Fruit fly (Drosophila melanogaster) whole organism, embryonic: ENCODE measurements around the gene CG43895.

Source experiments
- Abd-B ChIP-seq: fragments of 200-800 bp; sonication (Bioruptor generic); optimal IDR thresholded peaks from 2 replicates; lab custom pipeline; 2018; ENCODE audit warnings: missing biosample characterization, mild to moderate bottlenecking, missing genetic modification characterization, moderate library complexity
- Awh ChIP-seq: fragments of 200-800 bp; sonication (Bioruptor generic); IDR thresholded peaks from 2 replicates; pipeline ENCODE4, ENCODE4 v1.3.6; 2022; ENCODE audit warnings: missing biosample characterization, missing genetic modification characterization
- CG10543 ChIP-seq: fragments of 200-800 bp; sonication (Bioruptor generic); optimal IDR thresholded peaks from 3 replicates; lab custom pipeline; 2017; ENCODE audit warnings: missing biosample characterization, mild to moderate bottlenecking, missing genetic modification characterization, moderate library complexity
- CG10979 ChIP-seq: fragments of 200-800 bp; sonication (Bioruptor generic); optimal IDR thresholded peaks from 2 replicates; lab custom pipeline; 2018; ENCODE audit warnings: missing biosample characterization, mild to moderate bottlenecking, missing genetic modification characterization, moderate library complexity
- CG11085 ChIP-seq: fragments of 200-800 bp; sonication (Bioruptor generic); IDR thresholded peaks from 2 replicates; pipeline ENCODE4 v1.3.6; 2022; ENCODE audit warnings: missing biosample characterization, missing genetic modification characterization
- CG11456 ChIP-seq: fragments of 200-800 bp; sonication (Bioruptor generic); IDR thresholded peaks from 3 replicates; pipeline ENCODE4 v1.3.6; 2022; ENCODE audit warnings: missing biosample characterization, missing genetic modification characterization
- CG11695 ChIP-seq: fragments of 200-800 bp; sonication (Bioruptor generic); IDR thresholded peaks from 3 replicates; pipeline ENCODE4 v1.3.6; 2022; ENCODE audit warnings: missing biosample characterization, missing genetic modification characterization
- CG12155 ChIP-seq: fragments of 200-800 bp; sonication (Bioruptor generic); optimal IDR thresholded peaks from 3 replicates; lab custom pipeline; 2016; ENCODE audit warnings: missing biosample characterization, missing genetic modification characterization
- CG14014 ChIP-seq: fragments of 200-800 bp; sonication (Bioruptor generic); IDR thresholded peaks from 2 replicates; pipeline ENCODE4 v1.3.6; 2022; ENCODE audit warnings: missing biosample characterization, missing genetic modification characterization
- CG14710 ChIP-seq: fragments of 200-800 bp; sonication (Bioruptor generic); optimal IDR thresholded peaks from 3 replicates; lab custom pipeline; 2019; ENCODE audit warnings: missing biosample characterization, mild to moderate bottlenecking, missing genetic modification characterization, moderate library complexity
- CG1602 ChIP-seq: fragments of 200-800 bp; sonication (Bioruptor generic); optimal IDR thresholded peaks from 3 replicates; lab custom pipeline; 2016; ENCODE audit warnings: missing biosample characterization, missing genetic modification characterization
- CG1603 ChIP-seq: fragments of 200-800 bp; sonication (Bioruptor generic); optimal IDR thresholded peaks from 2 replicates; lab custom pipeline; 2019; ENCODE audit warnings: missing biosample characterization, mild to moderate bottlenecking, missing genetic modification characterization, moderate library complexity
- CG16815 ChIP-seq: fragments of 200-800 bp; sonication (Bioruptor generic); optimal IDR thresholded peaks from 3 replicates; lab custom pipeline; 2017; ENCODE audit warnings: missing biosample characterization, mild to moderate bottlenecking, missing genetic modification characterization
- CG17612 ChIP-seq: fragments of 200-800 bp; sonication (Bioruptor generic); IDR thresholded peaks from 2 replicates; pipeline ENCODE4 v1.3.6; 2022; ENCODE audit warnings: missing biosample characterization, missing genetic modification characterization
- CG30020 ChIP-seq: fragments of 200-800 bp; optimal IDR thresholded peaks from 2 replicates; lab custom pipeline; 2019; ENCODE audit warnings: missing biosample characterization, mild to moderate bottlenecking, missing genetic modification characterization, moderate library complexity
- CG3065 ChIP-seq: fragments of 200-800 bp; sonication (Bioruptor generic); optimal IDR thresholded peaks from 2 replicates; lab custom pipeline; 2016; ENCODE audit warnings: missing biosample characterization, missing genetic modification characterization
- CG3281 ChIP-seq: fragments of 200-800 bp; sonication (Bioruptor generic); optimal IDR thresholded peaks from 3 replicates; lab custom pipeline; 2017; ENCODE audit warnings: missing biosample characterization, mild to moderate bottlenecking, missing genetic modification characterization
- CG3407 ChIP-seq: fragments of 200-800 bp; sonication (Bioruptor generic); optimal IDR thresholded peaks from 2 replicates; lab custom pipeline; 2018; ENCODE audit warnings: missing biosample characterization, mild to moderate bottlenecking, missing genetic modification characterization
- CG7556 ChIP-seq: fragments of 200-800 bp; sonication (Bioruptor generic); optimal IDR thresholded peaks from 2 replicates; lab custom pipeline; 2017; ENCODE audit warnings: missing biosample characterization, mild to moderate bottlenecking, missing genetic modification characterization
- D19A ChIP-seq: fragments of 200-800 bp; optimal IDR thresholded peaks from 3 replicates; lab custom pipeline; 2019; ENCODE audit warnings: missing biosample characterization, mild to moderate bottlenecking, missing genetic modification characterization, moderate library complexity
- Dll ChIP-seq: fragments of 200-800 bp; sonication (Bioruptor generic); IDR thresholded peaks from 4 replicates; pipeline ENCODE4 v1.3.6; 2022; ENCODE audit warnings: missing biosample characterization, missing genetic modification characterization; ENCODE audit not compliant: partially characterized antibody
- Dp ChIP-seq: fragments of 200-800 bp; sonication (Bioruptor generic); optimal IDR thresholded peaks from 2 replicates; lab custom pipeline; 2018; ENCODE audit warnings: missing biosample characterization, mild to moderate bottlenecking, missing genetic modification characterization, moderate library complexity
- E2f1 ChIP-seq: fragments of 200-800 bp; sonication (Bioruptor generic); IDR thresholded peaks from 2 replicates; pipeline ENCODE4 v1.3.6; 2022; ENCODE audit warnings: missing biosample characterization, missing genetic modification characterization
- HLH54F ChIP-seq: fragments of 200-800 bp; sonication (Bioruptor generic); optimal IDR thresholded peaks from 3 replicates; lab custom pipeline; 2016; ENCODE audit warnings: missing biosample characterization, missing genetic modification characterization
- Hand ChIP-seq: fragments of 200-800 bp; sonication (Bioruptor generic); optimal IDR thresholded peaks from 2 replicates; lab custom pipeline; 2017; ENCODE audit warnings: mild to moderate bottlenecking, missing biosample characterization, missing genetic modification reagents, missing genetic modification characterization
- HmgD ChIP-seq: fragments of 200-800 bp; sonication (Bioruptor generic); optimal IDR thresholded peaks from 3 replicates; lab custom pipeline; 2016; ENCODE audit warnings: missing biosample characterization, missing genetic modification characterization
- Jarid2 ChIP-seq: fragments of 200-800 bp; sonication (Bioruptor generic); optimal IDR thresholded peaks from 3 replicates; lab custom pipeline; 2017; ENCODE audit warnings: mild to moderate bottlenecking, missing biosample characterization, missing genetic modification reagents, missing genetic modification characterization
- Mad ChIP-seq: fragments of 200-800 bp; sonication (Bioruptor generic); optimal IDR thresholded peaks from 2 replicates; lab custom pipeline; 2016; ENCODE audit warnings: missing biosample characterization, missing genetic modification characterization
- Max ChIP-seq: fragments of 200-800 bp; sonication (Bioruptor generic); optimal IDR thresholded peaks from 2 replicates; lab custom pipeline; 2016; ENCODE audit warnings: missing biosample characterization, mild to moderate bottlenecking, missing genetic modification characterization
- Optix ChIP-seq: fragments of 200-800 bp; sonication (Bioruptor generic); IDR thresholded peaks from 3 replicates; pipeline ENCODE4 v1.3.6; 2022; ENCODE audit warnings: missing biosample characterization, missing genetic modification characterization
- Sox100B ChIP-seq: fragments of 200-800 bp; sonication (Bioruptor generic); optimal IDR thresholded peaks from 3 replicates; lab custom pipeline; 2018; ENCODE audit warnings: missing biosample characterization, mild to moderate bottlenecking, missing genetic modification characterization
- Sox102F ChIP-seq: fragments of 200-800 bp; sonication (Bioruptor generic); optimal IDR thresholded peaks from 2 replicates; lab custom pipeline; 2018; ENCODE audit warnings: missing biosample characterization, mild to moderate bottlenecking, missing genetic modification characterization, moderate library complexity
- Spps ChIP-seq: fragments of 200-800 bp; sonication (Bioruptor generic); optimal IDR thresholded peaks from 2 replicates; lab custom pipeline; 2018; ENCODE audit warnings: missing biosample characterization, mild to moderate bottlenecking, missing genetic modification characterization
- Trl ChIP-seq, 3 experiments: fragments of >200 bp in 2 of 3; fragments of 200-800 bp in 1 of 3; sonication (Bioruptor generic) in 1 of 3; optimal IDR thresholded peaks; 2 replicates in 1 of 3; 3 replicates in 2 of 3; lab custom pipeline; 2016 to 2017; ENCODE audit warnings: missing biosample characterization in 1 of 3, missing genetic modification characterization in 1 of 3
- abd-A ChIP-seq: fragments of 200-800 bp; sonication (Bioruptor generic); optimal IDR thresholded peaks from 3 replicates; lab custom pipeline; 2019; ENCODE audit warnings: missing biosample characterization, mild to moderate bottlenecking, missing genetic modification characterization, moderate library complexity
- amos ChIP-seq: fragments of 200-800 bp; sonication (Bioruptor generic); IDR thresholded peaks from 2 replicates; pipeline ENCODE4 v1.3.6; 2022; ENCODE audit warnings: missing biosample characterization, missing genetic modification characterization; ENCODE audit not compliant: partially characterized antibody
- ash1 ChIP-seq: fragments of 200-800 bp; sonication (Bioruptor generic); optimal IDR thresholded peaks from 2 replicates; lab custom pipeline; 2018; ENCODE audit warnings: missing biosample characterization, mild to moderate bottlenecking, missing genetic modification characterization
- chinmo ChIP-seq: fragments of 200-800 bp; sonication (Bioruptor generic); IDR thresholded peaks from 4 replicates; pipeline ENCODE4 v1.3.6; 2022; ENCODE audit warnings: missing biosample characterization, missing genetic modification characterization; ENCODE audit not compliant: partially characterized antibody
- ci ChIP-seq: fragments of 200-800 bp; sonication (Bioruptor generic); IDR thresholded peaks from 3 replicates; pipeline ENCODE4 v1.3.6; 2022; ENCODE audit warnings: missing biosample characterization, missing genetic modification characterization
- danr ChIP-seq: fragments of 200-800 bp; sonication (Bioruptor generic); IDR thresholded peaks from 2 replicates; pipeline ENCODE4 v1.3.6; 2022; ENCODE audit warnings: missing biosample characterization, missing genetic modification characterization
- dmrt11E ChIP-seq: fragments of 200-800 bp; sonication (Bioruptor generic); optimal IDR thresholded peaks from 3 replicates; lab custom pipeline; 2018; ENCODE audit warnings: missing biosample characterization, mild to moderate bottlenecking, missing genetic modification characterization, moderate library complexity
- fd3F ChIP-seq: fragments of 200-800 bp; sonication (Bioruptor generic); optimal IDR thresholded peaks from 2 replicates; lab custom pipeline; 2018; ENCODE audit warnings: missing biosample characterization, mild to moderate bottlenecking, missing genetic modification characterization, moderate library complexity
- fd64A ChIP-seq: fragments of 200-800 bp; sonication (Bioruptor generic); optimal IDR thresholded peaks from 3 replicates; lab custom pipeline; 2018; ENCODE audit warnings: missing biosample characterization, mild to moderate bottlenecking, missing genetic modification characterization
- gsb ChIP-seq: fragments of 200-800 bp; sonication (Bioruptor generic); IDR thresholded peaks from 2 replicates; pipeline ENCODE4 v1.3.6; 2022; ENCODE audit warnings: missing biosample characterization, missing genetic modification characterization
- pzg ChIP-seq: fragments of 200-800 bp; sonication (Bioruptor generic); optimal IDR thresholded peaks from 3 replicates; lab custom pipeline; 2018; ENCODE audit warnings: missing biosample characterization, mild to moderate bottlenecking, missing genetic modification characterization, moderate library complexity
- sisA ChIP-seq: fragments of 200-800 bp; sonication (Bioruptor generic); IDR thresholded peaks from 2 replicates; pipeline ENCODE4 v1.3.6; 2022; ENCODE audit warnings: missing biosample characterization, missing genetic modification characterization
- slbo ChIP-seq: fragments of 200-800 bp; sonication (Bioruptor generic); IDR thresholded peaks from 2 replicates; pipeline ENCODE4 v1.3.6; 2022; ENCODE audit warnings: missing biosample characterization, missing genetic modification characterization
- ssp ChIP-seq: fragments of 200-800 bp; sonication (Bioruptor generic); IDR thresholded peaks from 2 replicates; pipeline ENCODE4 v1.3.6; 2022; ENCODE audit warnings: missing biosample characterization, missing genetic modification characterization
- ttk ChIP-seq: fragments of 200-800 bp; sonication (Bioruptor generic); IDR thresholded peaks from 2 replicates; pipeline ENCODE4 v2.1.2; 2022; ENCODE audit warnings: missing biosample characterization, missing genetic modification characterization
- z ChIP-seq: fragments of 200-800 bp; sonication (Bioruptor generic); IDR thresholded peaks from 3 replicates; pipeline ENCODE4 v1.3.6; 2022; ENCODE audit warnings: missing biosample characterization, missing genetic modification characterization

Gene CG43895

dm6 chr3L:21828177-21828589, 14.7 kb upstream of the CG43895 start, which contains the start of gene CG32448 (continued):
- peak; percentile 51; the same call in 1 of the 2 replicates for TF ChIP-seq Awh (GFP tag; lab: Robert Waterston, UW)
- TF ChIP-seq HmgD (GFP tag; lab: Kevin White, UChicago): peak; percentile 47
- no peak for TF ChIP-seq chinmo
- peak; percentile 78 for TF ChIP-seq CG11456
- peak; percentile 44; the same call in 1 of the 2 replicates for TF ChIP-seq CG11085 (GFP tag; lab: Robert Waterston, UW)
- TF ChIP-seq Mad: no peak
- peak; percentile 74 for TF ChIP-seq ssp (GFP tag; lab: Robert Waterston, UW)
- TF ChIP-seq Max (GFP tag; lab: Kevin White, UChicago): peak; percentile 13
- TF ChIP-seq Jarid2 (GFP tag; lab: Kevin White, UChicago): no peak
- peak; percentile 48 for TF ChIP-seq pzg (GFP tag; lab: Kevin White, UChicago)
- no peak for TF ChIP-seq ash1 (GFP tag; lab: Kevin White, UChicago)
- peak; percentile 33; the same call in 1 of the 2 replicates for TF ChIP-seq sisA
- TF ChIP-seq E2f1 (GFP tag; lab: Robert Waterston, UW): peak; percentile 74
- TF ChIP-seq D19A (tag; lab: Kevin White, UChicago): peak; percentile 31
- peak; percentile 60 for TF ChIP-seq dmrt11E (tag; lab: Kevin White, UChicago)
- peak; percentile 78 for TF ChIP-seq ttk (GFP tag; lab: Robert Waterston, UW)
- peak; percentile 75 for TF ChIP-seq HLH54F (GFP tag; lab: Kevin White, UChicago)
- TF ChIP-seq abd-A: no peak
- no peak for TF ChIP-seq fd64A
- no peak for TF ChIP-seq amos
- TF ChIP-seq CG11695: peak; percentile 50; the same call in 1 of the 3 replicates
- peak; percentile 28 for TF ChIP-seq CG7556
- TF ChIP-seq CG10543 (GFP tag; lab: Kevin White, UChicago): peak; percentile 14
- no peak for TF ChIP-seq Dll (GFP tag; lab: Robert Waterston, UW)
- peak; percentile 85 for TF ChIP-seq ci (GFP tag; lab: Robert Waterston, UW)
- TF ChIP-seq fd3F (GFP tag; lab: Kevin White, UChicago): no peak
- TF ChIP-seq CG3407 (GFP tag; lab: Kevin White, UChicago): no peak
- TF ChIP-seq CG3065 (GFP tag; lab: Kevin White, UChicago): no peak
- TF ChIP-seq CG1602 (GFP tag; lab: Kevin White, UChicago): peak; percentile 65
- no peak for TF ChIP-seq Dp (GFP tag; lab: Kevin White, UChicago)
- TF ChIP-seq slbo (GFP tag; lab: Robert Waterston, UW): peak; percentile 90
- peak; percentile 28 for TF ChIP-seq CG16815 (GFP tag; lab: Kevin White, UChicago)
- peak; percentile 76 for TF ChIP-seq CG1603
- TF ChIP-seq Sox100B (GFP tag; lab: Kevin White, UChicago): peak; percentile 35
- TF ChIP-seq CG14014 (GFP tag; lab: Robert Waterston, UW): peak; percentile 73
- no peak for TF ChIP-seq Optix (GFP tag; lab: Robert Waterston, UW)
- no peak for TF ChIP-seq Trl (optimal IDR thresholded peaks at IDR 0.05; lab: Kevin White, UChicago)
- peak; percentile 65 for TF ChIP-seq Trl (GFP tag; optimal IDR thresholded peaks at IDR 0.05; lab: Kevin White, UChicago)
- peak; percentile 65 for TF ChIP-seq CG12155
- peak; percentile 44 for TF ChIP-seq CG10979 (tag; lab: Kevin White, UChicago)
- TF ChIP-seq Hand (GFP tag; lab: Kevin White, UChicago): no peak
- TF ChIP-seq CG3281 (GFP tag; lab: Kevin White, UChicago): peak; percentile 38
- TF ChIP-seq z (GFP tag; lab: Robert Waterston, UW): no peak
- TF ChIP-seq danr (GFP tag; lab: Robert Waterston, UW): 0 out of 2 replicates have a peak, but pooled peaks have one; percentile 31
- TF ChIP-seq Abd-B (GFP tag; lab: Kevin White, UChicago): peak; percentile 39
- TF ChIP-seq CG14710 (tag; lab: Kevin White, UChicago): peak; percentile 67
- TF ChIP-seq Spps: peak; percentile 36
- TF ChIP-seq CG30020: peak; percentile 40
- 0 out of 2 replicates have a peak, but pooled peaks have one; percentile 17 for TF ChIP-seq gsb
- TF ChIP-seq CG17612 (GFP tag; lab: Robert Waterston, UW): no peak
- peak; percentile 54 for TF ChIP-seq Sox102F (GFP tag; lab: Kevin White, UChicago)
